Worm (Caenorhabditis elegans): Measurements from ENCODE around the gene T19C3.5.

T19C3.5 gene

ce11 chrIII:614447-614846 lies 13.3 kb downstream of the T19C3.5 start, which contains the start of gene T19C3.3:
TSS of gene T19C3.3 (minus strand) at chrIII:614547.
- no peak for TF ChIP-seq ets-4 (tag; optimal IDR thresholded peaks at IDR 0.05)
- peak; percentile 10 for TF ChIP-seq unc-42 (tag; optimal IDR thresholded peaks at IDR 0.05)

ce11 chrIII:612759-613158 lies 15.0 kb downstream of the T19C3.5 start:
- TF ChIP-seq unc-42 (tag; optimal IDR thresholded peaks at IDR 0.05) (peak; percentile 77), F13H6.1 (tag; optimal IDR thresholded peaks at IDR 0.05) (no peak)

ce11 chrIII:611900-612299 lies 15.8 kb downstream of the T19C3.5 start:
- TF ChIP-seq nhr-11 (tag; optimal IDR thresholded peaks at IDR 0.05) = no peak
- no peak for TF ChIP-seq ceh-22 (tag; optimal IDR thresholded peaks at IDR 0.05)
- TF ChIP-seq unc-42 (tag; optimal IDR thresholded peaks at IDR 0.05) = peak; percentile 96
- TF ChIP-seq ceh-24 (tag; optimal IDR thresholded peaks at IDR 0.05) = no peak

- TF ChIP-seq ceh-19 (GFP tag; optimal IDR thresholded peaks at IDR 0.05) (no peak), pha-4 (tag; optimal IDR thresholded peaks at IDR 0.05) (no peak), unc-3 (GFP tag; conservative IDR thresholded peaks at IDR 0.05) (no peak), unc-3 (tag; optimal IDR thresholded peaks at IDR 0.05) (no peak)
Observed at ce11 chrIII:609549-609948, 18.2 kb downstream of the T19C3.5 start, which contains the start of gene best-17. TSS of gene best-17 (minus strand) at chrIII:609649.

- no peak for TF ChIP-seq pax-1 (tag; optimal IDR thresholded peaks at IDR 0.05)
- TF ChIP-seq sox-4 (tag; optimal IDR thresholded peaks at IDR 0.05) = no peak
- TF ChIP-seq ceh-9 (tag; optimal IDR thresholded peaks at IDR 0.05) = no peak
- no peak for TF ChIP-seq nfya-1 (tag; optimal IDR thresholded peaks at IDR 0.05)
- TF ChIP-seq pqm-1 (tag; optimal IDR thresholded peaks at IDR 0.05) = no peak
- TF ChIP-seq syd-9 (tag; optimal IDR thresholded peaks at IDR 0.05) = no peak
- TF ChIP-seq che-1 (tag; optimal IDR thresholded peaks at IDR 0.05) = no peak
Observed at ce11 chrIII:605415-606054, 22.2 kb downstream of the T19C3.5 start, which contains the start of the genes Y55B1AR.4 and ttr-7. TSS of gene Y55B1AR.4 (minus strand) at chrIII:605515. TSS of gene ttr-7 (plus strand) at chrIII:606004.

- TF ChIP-seq rnt-1 (tag; optimal IDR thresholded peaks at IDR 0.05) (no peak), eyg-1 (tag; optimal IDR thresholded peaks at IDR 0.05) (no peak), elt-2 (tag; optimal IDR thresholded peaks at IDR 0.05) (peak; percentile 55), hlh-6 (tag; optimal IDR thresholded peaks at IDR 0.05) (no peak), pag-3 (tag; optimal IDR thresholded peaks at IDR 0.05; ENCODE audit: borderline replicate concordance) (no peak), madf-2 (tag; optimal IDR thresholded peaks at IDR 0.05) (no peak)
Observed at ce11 chrIII:600316-600932, 27.3 kb downstream of the T19C3.5 start, which contains the start of gene lec-6. TSS of gene lec-6 (minus strand) at chrIII:600366.

ce11 chrIII:599279-599678 lies 28.5 kb downstream of the T19C3.5 start:
- no peak for TF ChIP-seq dmd-4 (tag; optimal IDR thresholded peaks at IDR 0.05; ENCODE audit: borderline replicate concordance)
- TF ChIP-seq ref-2 (tag; optimal IDR thresholded peaks at IDR 0.05) = no peak
- no peak for TF ChIP-seq fkh-6 (tag; optimal IDR thresholded peaks at IDR 0.05)
- TF ChIP-seq ceh-34 (tag; optimal IDR thresholded peaks at IDR 0.05) = no peak
- TF ChIP-seq elt-4 (tag; optimal IDR thresholded peaks at IDR 0.05) = no peak
- TF ChIP-seq hlh-8 (tag; optimal IDR thresholded peaks at IDR 0.05) = no peak
- no peak for TF ChIP-seq pha-2 (tag; optimal IDR thresholded peaks at IDR 0.05)
- TF ChIP-seq odd-2 (tag; optimal IDR thresholded peaks at IDR 0.05) = no peak
- no peak for TF ChIP-seq pqm-1 (tag; optimal IDR thresholded peaks at IDR 0.05)
- no peak for TF ChIP-seq dve-1 (tag; optimal IDR thresholded peaks at IDR 0.05)
- TF ChIP-seq C08G9.2 (tag; optimal IDR thresholded peaks at IDR 0.05) = no peak
- no peak for TF ChIP-seq unc-55 (GFP tag; optimal IDR thresholded peaks at IDR 0.05)
- TF ChIP-seq fax-1 (tag; optimal IDR thresholded peaks at IDR 0.05) = no peak
